Worm (Caenorhabditis elegans) whole organism, L4 larva: ENCODE data around the gene dlc-1.

Source experiments
- F10B5.3 ChIP-seq: sonication (generic microtip); optimal IDR thresholded peaks from 2 replicates; lab custom pipeline; 2016; ENCODE audit warnings: mild to moderate bottlenecking, missing genetic modification characterization, missing compliant biosample characterization
- F37D6.2 ChIP-seq: sonication (generic microtip); optimal IDR thresholded peaks from 2 replicates; lab custom pipeline; 2016; ENCODE audit warnings: mild to moderate bottlenecking, missing genetic modification characterization, missing compliant biosample characterization
- T26A8.4 ChIP-seq: fragments of 200-800 bp; sonication (Bioruptor generic); IDR thresholded peaks from 2 replicates; pipeline ENCODE4 v1.3.6; 2022; ENCODE audit warnings: missing genetic modification characterization, missing compliant biosample characterization
- Y105C5A.15 ChIP-seq: fragments of 200-800 bp; sonication (Bioruptor generic); IDR thresholded peaks from 2 replicates; pipeline ENCODE4 v1.3.6; 2022; ENCODE audit warnings: missing genetic modification characterization, missing compliant biosample characterization
- Y48G9A.11 ChIP-seq: fragments of 200-800 bp; sonication (Bioruptor generic); IDR thresholded peaks from 2 replicates; pipeline ENCODE4 v1.3.6; 2022; ENCODE audit warnings: missing genetic modification reagents, missing genetic modification characterization, missing compliant biosample characterization
- ZK337.2 ChIP-seq: fragments of 200-800 bp; sonication (Bioruptor generic); IDR thresholded peaks from 2 replicates; pipeline ENCODE4 v1.3.6; 2022; ENCODE audit warnings: missing genetic modification reagents, missing genetic modification characterization, missing compliant biosample characterization
- aha-1 ChIP-seq: fragments of 150-350 bp; peaks from one replicate; lab custom pipeline; 2014; ENCODE audit warnings: missing biosample characterization, missing genetic modification characterization
- aly-2 ChIP-seq: sonication (generic microtip); optimal IDR thresholded peaks from 2 replicates; lab custom pipeline; 2018; ENCODE audit warnings: missing biosample characterization, missing genetic modification characterization
- ama-1 ChIP-seq: fragments of 150-350 bp; optimal IDR thresholded peaks from 2 replicates; lab custom pipeline; 2014; ENCODE audit warnings: inconsistent platforms, mixed read lengths
- arid-1 ChIP-seq: fragments of 200-800 bp; sonication (Bioruptor generic); conservative IDR thresholded peaks from 2 replicates; pipeline ENCODE4 v1.3.6; 2022; ENCODE audit warnings: missing genetic modification reagents, missing genetic modification characterization, missing compliant biosample characterization
- cey-2 ChIP-seq: sonication (generic microtip); optimal IDR thresholded peaks from 3 replicates; lab custom pipeline; 2017; ENCODE audit warnings: missing genetic modification characterization, mild to moderate bottlenecking, missing compliant biosample characterization, antibody characterized with exemption, borderline replicate concordance; ENCODE audit not compliant: insufficient read depth
- ctbp-1 ChIP-seq: fragments of 200-800 bp; sonication (Bioruptor generic); IDR thresholded peaks from 2 replicates; pipeline ENCODE4 v1.3.6; 2022; ENCODE audit warnings: missing genetic modification reagents, missing genetic modification characterization, missing compliant biosample characterization
- daf-12 ChIP-seq: fragments of 150-350 bp; optimal IDR thresholded peaks from 2 replicates; lab custom pipeline; 2014; ENCODE audit warnings: missing biosample characterization, missing genetic modification reagents, missing genetic modification characterization
- daf-16 ChIP-seq, 3 experiments: sonication (generic microtip); optimal IDR thresholded peaks; 2 replicates each; lab custom pipeline; 2016 to 2017; ENCODE audit warnings: missing genetic modification characterization in 3 of 3, missing genetic modification reagents in 3 of 3, mild to moderate bottlenecking in 2 of 3, missing compliant biosample characterization in 2 of 3, missing biosample characterization in 1 of 3, moderate library complexity in 1 of 3
- dmd-6 ChIP-seq: fragments of 200-800 bp; sonication (Bioruptor generic); IDR thresholded peaks from 2 replicates; pipeline ENCODE4 v1.3.6; 2022; ENCODE audit warnings: missing genetic modification reagents, missing genetic modification characterization, missing compliant biosample characterization
- dpl-1 ChIP-seq: fragments of 150-350 bp; optimal IDR thresholded peaks from 2 replicates; lab custom pipeline; 2014; ENCODE audit warnings: missing biosample characterization, missing genetic modification reagents, missing genetic modification characterization
- duxl-1 ChIP-seq: sonication (generic microtip); optimal IDR thresholded peaks from 2 replicates; lab custom pipeline; 2016; ENCODE audit warnings: mild to moderate bottlenecking, missing genetic modification characterization, moderate library complexity, missing compliant biosample characterization; ENCODE audit not compliant: poor library complexity
- dve-1 ChIP-seq: sonication (generic microtip); optimal IDR thresholded peaks from 2 replicates; lab custom pipeline; 2017; ENCODE audit warnings: antibody characterized with exemption, mild to moderate bottlenecking, missing genetic modification characterization, missing compliant biosample characterization; ENCODE audit not compliant: insufficient read depth
- gei-8 ChIP-seq: fragments of 200-800 bp; sonication (Bioruptor generic); optimal IDR thresholded peaks from 2 replicates; lab custom pipeline; 2018; ENCODE audit warnings: mild to moderate bottlenecking, missing genetic modification characterization, missing compliant biosample characterization
- hlh-11 ChIP-seq: fragments of 200-800 bp; sonication (Bioruptor generic); optimal IDR thresholded peaks from 2 replicates; lab custom pipeline; 2018; ENCODE audit warnings: mild to moderate bottlenecking, missing genetic modification characterization, missing compliant biosample characterization
- hlh-30 ChIP-seq: sonication (generic microtip); optimal IDR thresholded peaks from 2 replicates; lab custom pipeline; 2017; ENCODE audit warnings: antibody characterized with exemption, mild to moderate bottlenecking, missing genetic modification characterization, missing compliant biosample characterization; ENCODE audit not compliant: insufficient read depth
- hmg-1.1 ChIP-seq: fragments of 200-800 bp; sonication (Bioruptor generic); IDR thresholded peaks from 2 replicates; pipeline ENCODE4 v1.3.6; 2022; ENCODE audit warnings: missing genetic modification reagents, missing genetic modification characterization, missing compliant biosample characterization
- lim-7 ChIP-seq: fragments of 200-800 bp; sonication (Bioruptor generic); IDR thresholded peaks from 2 replicates; pipeline ENCODE4 v1.3.6; 2022; ENCODE audit warnings: missing genetic modification characterization, missing compliant biosample characterization
- lin-1 ChIP-seq: fragments of 200-800 bp; sonication (Bioruptor generic); IDR thresholded peaks from 2 replicates; pipeline ENCODE4 v1.3.6; 2022; ENCODE audit warnings: missing genetic modification reagents, missing genetic modification characterization, missing compliant biosample characterization
- lin-38 ChIP-seq: fragments of 200-800 bp; sonication (Bioruptor generic); IDR thresholded peaks from 2 replicates; pipeline ENCODE4 v1.3.6; 2022; ENCODE audit warnings: missing genetic modification reagents, missing genetic modification characterization, missing compliant biosample characterization
- lsy-2 ChIP-seq, 2 experiments: fragments of 150-350 bp in 1 of 2; sonication (generic microtip) in 1 of 2; optimal IDR thresholded peaks; 2 replicates each; lab custom pipeline; 2014 to 2017; ENCODE audit warnings: missing biosample characterization in 2 of 2, missing genetic modification characterization in 2 of 2
- madf-5 ChIP-seq, 2 experiments: fragments of 200-800 bp; sonication (Bioruptor generic); IDR thresholded peaks; 2 replicates each; pipeline ENCODE4 v1.3.6; 2022; ENCODE audit warnings: missing compliant biosample characterization in 2 of 2, missing genetic modification characterization in 2 of 2
- mdl-1 ChIP-seq, 2 experiments: fragments of 150-350 bp in 1 of 2; sonication (generic microtip) in 1 of 2; optimal IDR thresholded peaks; 2 replicates each; lab custom pipeline; 2014 to 2017; ENCODE audit warnings: missing biosample characterization in 2 of 2, missing genetic modification characterization in 2 of 2
- mep-1 ChIP-seq: fragments of 150-350 bp; sonication (generic microtip); optimal IDR thresholded peaks from 3 replicates; lab custom pipeline; 2014; ENCODE audit warnings: missing biosample characterization, missing genetic modification characterization
- mes-2 ChIP-seq: sonication (generic microtip); optimal IDR thresholded peaks from 2 replicates; lab custom pipeline; 2016; ENCODE audit warnings: missing genotype, mild to moderate bottlenecking, missing genetic modification characterization, missing compliant biosample characterization; ENCODE audit not compliant: poor library complexity, severe bottlenecking
- mxl-2 ChIP-seq: fragments of 200-800 bp; sonication (Bioruptor generic); conservative IDR thresholded peaks from 2 replicates; pipeline ENCODE4 v1.3.6; 2022; ENCODE audit warnings: missing genetic modification reagents, missing genetic modification characterization, missing compliant biosample characterization
- mxl-3 ChIP-seq: fragments of 200-800 bp; sonication (Bioruptor generic); optimal IDR thresholded peaks from 2 replicates; lab custom pipeline; 2018; ENCODE audit warnings: mild to moderate bottlenecking, missing genetic modification characterization, missing compliant biosample characterization
- nhr-10 ChIP-seq: fragments of 150-350 bp; optimal IDR thresholded peaks from 2 replicates; lab custom pipeline; 2014; ENCODE audit warnings: missing biosample characterization, missing genetic modification characterization
- nhr-102 ChIP-seq: sonication (generic microtip); optimal IDR thresholded peaks from 2 replicates; lab custom pipeline; 2016; ENCODE audit warnings: mild to moderate bottlenecking, missing genetic modification characterization, moderate library complexity, missing compliant biosample characterization
- nhr-11 ChIP-seq: fragments of 150-350 bp; optimal IDR thresholded peaks from 2 replicates; lab custom pipeline; 2014; ENCODE audit warnings: missing biosample characterization, missing genetic modification characterization
- nhr-111 ChIP-seq: fragments of 200-800 bp; sonication (Bioruptor generic); optimal IDR thresholded peaks from 2 replicates; lab custom pipeline; 2018; ENCODE audit warnings: mild to moderate bottlenecking, missing genetic modification characterization, missing compliant biosample characterization
- nhr-28 ChIP-seq: fragments of 150-350 bp; optimal IDR thresholded peaks from 2 replicates; lab custom pipeline; 2014; ENCODE audit warnings: missing biosample characterization, missing genetic modification characterization
- php-3 ChIP-seq: fragments of 200-800 bp; sonication (Bioruptor generic); IDR thresholded peaks from 2 replicates; pipeline ENCODE4 v1.3.6; 2022; ENCODE audit warnings: missing genetic modification reagents, missing genetic modification characterization, missing compliant biosample characterization
- pqm-1 ChIP-seq: sonication (generic microtip); optimal IDR thresholded peaks from 2 replicates; lab custom pipeline; 2017; ENCODE audit warnings: missing biosample characterization, missing genetic modification characterization
- rbr-2 ChIP-seq: sonication (generic microtip); optimal IDR thresholded peaks from 2 replicates; lab custom pipeline; 2016; ENCODE audit warnings: missing genotype, missing genetic modification characterization, missing compliant biosample characterization
- snpc-1.2 ChIP-seq: fragments of 200-800 bp; sonication (Bioruptor generic); IDR thresholded peaks from 2 replicates; pipeline ENCODE4 v1.3.6; 2022; ENCODE audit warnings: missing genetic modification reagents, missing genetic modification characterization, missing compliant biosample characterization
- spr-1 ChIP-seq: sonication (generic microtip); optimal IDR thresholded peaks from 2 replicates; lab custom pipeline; 2016; ENCODE audit warnings: mild to moderate bottlenecking, missing genetic modification characterization, missing compliant biosample characterization
- unc-130 ChIP-seq: sonication (generic microtip); optimal IDR thresholded peaks from 2 replicates; lab custom pipeline; 2016; ENCODE audit warnings: missing genetic modification reagents, missing genetic modification characterization, missing compliant biosample characterization
- zip-2 ChIP-seq: fragments of 150-350 bp; optimal IDR thresholded peaks from 2 replicates; lab custom pipeline; 2014; ENCODE audit warnings: missing biosample characterization, missing genetic modification characterization

Gene dlc-1

ce11 chrIII:6444335-6444734 is 19.2 kb downstream of the dlc-1 start, which contains the start of gene C05D11.13 (continued):
- 0 out of 2 replicates have a peak, but pooled peaks have one; percentile 27 for TF ChIP-seq arid-1 (GFP tag; lab: Robert Waterston, UW)
- no peak for TF ChIP-seq nhr-10 (tag; lab: Kevin White, UChicago)
- TF ChIP-seq dpl-1: peak; percentile 12
- TF ChIP-seq mxl-3 (GFP tag; lab: Kevin White, UChicago): peak; percentile 42
- no peak for TF ChIP-seq madf-5 (GFP tag; IDR thresholded peaks at IDR 0.05; lab: Robert Waterston, UW)
- peak; percentile 43 for TF ChIP-seq nhr-28 (tag; lab: Kevin White, UChicago)
- TF ChIP-seq mes-2 (tag; lab: Kevin White, UChicago): peak; percentile 56
- TF ChIP-seq Y105C5A.15 (GFP tag; lab: Robert Waterston, UW): 0 out of 2 replicates have a peak, but pooled peaks have one; percentile 33
- peak; percentile 28 to 74 for TF ChIP-seq mdl-1 (tag; optimal IDR thresholded peaks at IDR 0.05; lab: Kevin White, UChicago)
- TF ChIP-seq lin-1 (GFP tag; lab: Robert Waterston, UW): peak; percentile 27; the same call in 1 of the 2 replicates
- no peak for TF ChIP-seq cey-2 (tag; lab: Kevin White, UChicago)
- no peak for TF ChIP-seq spr-1 (tag; lab: Kevin White, UChicago)
- peak; percentile 39 for TF ChIP-seq nhr-102
- TF ChIP-seq daf-16 (GFP tag; optimal IDR thresholded peaks at IDR 0.05; lab: Kevin White, UChicago): peak in 1 of 2 experiments; percentile 32
- TF ChIP-seq daf-16 (tag; optimal IDR thresholded peaks at IDR 0.05; lab: Kevin White, UChicago): peak; percentile 45
- TF ChIP-seq F10B5.3 (tag; lab: Kevin White, UChicago): peak; percentile 31
- TF ChIP-seq ctbp-1 (GFP tag; lab: Robert Waterston, UW): no peak
- TF ChIP-seq ZK337.2: no peak
- no peak for TF ChIP-seq F37D6.2 (tag; lab: Kevin White, UChicago)
- TF ChIP-seq hlh-11 (tag; lab: Kevin White, UChicago): peak; percentile 49
- TF ChIP-seq aly-2 (tag; lab: Kevin White, UChicago): no peak
- peak; percentile 58 for TF ChIP-seq lin-38 (GFP tag; lab: Robert Waterston, UW)
- TF ChIP-seq unc-130 (GFP tag; lab: Kevin White, UChicago): no peak
- TF ChIP-seq snpc-1.2 (GFP tag; lab: Robert Waterston, UW): no peak
- peak; percentile 63; the same call in 1 of the 2 replicates for TF ChIP-seq T26A8.4 (GFP tag; lab: Robert Waterston, UW)
- TF ChIP-seq lsy-2 (tag; optimal IDR thresholded peaks at IDR 0.05; lab: Kevin White, UChicago): peak in 1 of 2 experiments; percentile 86
- TF ChIP-seq hlh-30 (tag; lab: Kevin White, UChicago): peak; percentile 56
- TF ChIP-seq gei-8: no peak
- peak; percentile 34; the same call in 1 of the 2 replicates for TF ChIP-seq hmg-1.1
- TF ChIP-seq duxl-1 (tag; lab: Kevin White, UChicago): peak; percentile 66
- TF ChIP-seq nhr-111 (GFP tag; lab: Kevin White, UChicago): no peak

ce11 chrIII:6442305-6443125 is 21.1 kb downstream of the dlc-1 start, which contains the start of gene mel-32:
Gene mel-32, minus strand, starts transcription at chrIII:6443000.
- TF ChIP-seq lin-38 (GFP tag; lab: Robert Waterston, UW): peak; percentile 58
- TF ChIP-seq daf-16 (GFP tag; optimal IDR thresholded peaks at IDR 0.05; lab: Kevin White, UChicago): no peak
- peak; percentile 74 for TF ChIP-seq daf-16 (tag; optimal IDR thresholded peaks at IDR 0.05; lab: Kevin White, UChicago)
- TF ChIP-seq php-3 (GFP tag; lab: Robert Waterston, UW): no peak
- peak; percentile 81 for TF ChIP-seq pqm-1 (tag; lab: Kevin White, UChicago)
- no peak for TF ChIP-seq mxl-2 (GFP tag; lab: Robert Waterston, UW)
- TF ChIP-seq nhr-11 (tag; lab: Kevin White, UChicago): no peak
- no peak for TF ChIP-seq rbr-2 (tag; lab: Kevin White, UChicago)
- 0 out of 2 replicates have a peak, but pooled peaks have one; percentile 20 for TF ChIP-seq hmg-1.1
- peak; percentile 58; the same call in 1 of the 2 replicates for TF ChIP-seq Y48G9A.11
- peak; percentile 65 for TF ChIP-seq dpl-1
- peak in 1 of 2 experiments; percentile 43 for TF ChIP-seq lsy-2 (tag; optimal IDR thresholded peaks at IDR 0.05; lab: Kevin White, UChicago)
- TF ChIP-seq dmd-6 (GFP tag; lab: Robert Waterston, UW): peak; percentile 31
- TF ChIP-seq lin-1 (GFP tag; lab: Robert Waterston, UW): peak; percentile 10; the same call in 1 of the 2 replicates
- no peak for TF ChIP-seq lim-7 (GFP tag; lab: Robert Waterston, UW)
- peak; percentile 62 for TF ChIP-seq unc-130 (GFP tag; lab: Kevin White, UChicago)
- TF ChIP-seq daf-12 (tag; lab: Kevin White, UChicago): no peak
- peak; percentile 5 for TF ChIP-seq hlh-11 (tag; lab: Kevin White, UChicago)
- peak; percentile 24 for TF ChIP-seq nhr-28 (tag; lab: Kevin White, UChicago)
- TF ChIP-seq zip-2 (tag; lab: Kevin White, UChicago): no peak
- TF ChIP-seq F37D6.2 (tag; lab: Kevin White, UChicago): no peak
- no peak for TF ChIP-seq T26A8.4 (GFP tag; lab: Robert Waterston, UW)
- TF ChIP-seq aha-1 (tag; lab: Kevin White, UChicago): no peak
- peak; percentile 76 for TF ChIP-seq dve-1 (tag; lab: Kevin White, UChicago)
- peak; percentile 7 for TF ChIP-seq mep-1 (tag; lab: Kevin White, UChicago)
- peak; percentile 40 for TF ChIP-seq ama-1 (lab: Kevin White, UChicago)
- 0 out of 2 replicates have a peak, but pooled peaks have one; percentile 34 for TF ChIP-seq snpc-1.2 (GFP tag; lab: Robert Waterston, UW)
